Comparison of ENCODE assay signal across 4 fruit fly cellular contexts in genomic region chr2L:12476115-12476514, dm6.
A peak's percentile ranks its signal among the peaks of the same experiment; 100 is the strongest.
TF ChIP-seq lines count a peak whose summit lies in the region.

No protein-coding gene starts in this region.

- TF ChIP-seq CTCF in whole organism, embryonic (GFP tag; optimal IDR thresholded peaks at IDR 0.05; lab: Kevin White, UChicago) = no peak

TF ChIP-seq in whole organism, adult, 20 proteins besides CTCF, POLR2A, EP300 and RAD21:
- TF ChIP-seq cic (GFP tag; optimal IDR thresholded peaks at IDR 0.05; lab: Kevin White, UChicago) (peak; percentile 57), toe (GFP tag; optimal IDR thresholded peaks at IDR 0.05; lab: Kevin White, UChicago) (no peak), CG7045 (GFP tag; optimal IDR thresholded peaks at IDR 0.05; lab: Kevin White, UChicago) (no peak)

TF ChIP-seq in whole organism, embryonic, 481 proteins besides CTCF, POLR2A, EP300 and RAD21:
- TF ChIP-seq sob (GFP tag; IDR thresholded peaks at IDR 0.05; lab: Robert Waterston, UW) (no peak), exex (tag; optimal IDR thresholded peaks at IDR 0.05; lab: Kevin White, UChicago) (peak; percentile 69), h (optimal IDR thresholded peaks at IDR 0.05; lab: Kevin White, UChicago) (no peak), CG15696 (tag; optimal IDR thresholded peaks at IDR 0.05; lab: Kevin White, UChicago) (no peak), CG7928 (GFP tag; optimal IDR thresholded peaks at IDR 0.05; lab: Kevin White, UChicago) (no peak), CG2202 (tag; optimal IDR thresholded peaks at IDR 0.05; lab: Kevin White, UChicago) (no peak), jigr1 (GFP tag; IDR thresholded peaks at IDR 0.05; lab: Robert Waterston, UW) (no peak), grn (GFP tag; optimal IDR thresholded peaks at IDR 0.05; lab: Kevin White, UChicago) (peak; percentile 75), grau (tag; optimal IDR thresholded peaks at IDR 0.05; lab: Kevin White, UChicago) (no peak)
TF ChIP-seq in whole organism, embryonic: peak in this region for 2.

TF ChIP-seq in whole organism, prepupa, 60 proteins besides CTCF, POLR2A, EP300 and RAD21:
- TF ChIP-seq CG6808 (GFP tag; optimal IDR thresholded peaks at IDR 0.05; lab: Kevin White, UChicago) = no peak
- TF ChIP-seq vri (GFP tag; optimal IDR thresholded peaks at IDR 0.05; lab: Kevin White, UChicago) = peak; percentile 28
TF ChIP-seq in whole organism, prepupa: peak in this region for 1.

TF ChIP-seq in whole organism, wandering third instar larva, 38 proteins besides CTCF, POLR2A, EP300 and RAD21:
- no peak for TF ChIP-seq psq (GFP tag; optimal IDR thresholded peaks at IDR 0.05; lab: Kevin White, UChicago)
- TF ChIP-seq Rel (GFP tag; optimal IDR thresholded peaks at IDR 0.05; lab: Kevin White, UChicago) = no peak
- peak; percentile 34 for TF ChIP-seq Rel (tag; optimal IDR thresholded peaks at IDR 0.05; lab: Kevin White, UChicago)
- TF ChIP-seq ey (GFP tag; optimal IDR thresholded peaks at IDR 0.05; lab: Kevin White, UChicago) = no peak
- TF ChIP-seq br (GFP tag; optimal IDR thresholded peaks at IDR 0.05; lab: Kevin White, UChicago) = no peak
- TF ChIP-seq tai (GFP tag; optimal IDR thresholded peaks at IDR 0.05; lab: Kevin White, UChicago) = peak; percentile 52
